Fruit fly (Drosophila melanogaster) Kc167 (cell line): ENCODE measurements around the gene CG45067.

Source experiments
- Myc ChIP-seq: fragments of >200 bp; optimal IDR thresholded peaks from 2 replicates; lab custom pipeline; 2017; ENCODE audit warnings: missing external identifiers
- Sin3A ChIP-seq: fragments of >200 bp; optimal IDR thresholded peaks from 2 replicates; lab custom pipeline; 2018; ENCODE audit warnings: missing external identifiers
- h ChIP-seq: fragments of >200 bp; optimal IDR thresholded peaks from 3 replicates; lab custom pipeline; 2018; ENCODE audit warnings: missing external identifiers
- insv ChIP-seq: fragments of >200 bp; optimal IDR thresholded peaks from 3 replicates; lab custom pipeline; 2018; ENCODE audit warnings: missing external identifiers
- psq ChIP-seq: fragments of >200 bp; optimal IDR thresholded peaks from 2 replicates; lab custom pipeline; 2017; ENCODE audit warnings: missing external identifiers
- ttk ChIP-seq: sonication (Bioruptor generic); optimal IDR thresholded peaks from 2 replicates; lab custom pipeline; 2017; ENCODE audit warnings: missing external identifiers

The CG45067 gene

DNA sequence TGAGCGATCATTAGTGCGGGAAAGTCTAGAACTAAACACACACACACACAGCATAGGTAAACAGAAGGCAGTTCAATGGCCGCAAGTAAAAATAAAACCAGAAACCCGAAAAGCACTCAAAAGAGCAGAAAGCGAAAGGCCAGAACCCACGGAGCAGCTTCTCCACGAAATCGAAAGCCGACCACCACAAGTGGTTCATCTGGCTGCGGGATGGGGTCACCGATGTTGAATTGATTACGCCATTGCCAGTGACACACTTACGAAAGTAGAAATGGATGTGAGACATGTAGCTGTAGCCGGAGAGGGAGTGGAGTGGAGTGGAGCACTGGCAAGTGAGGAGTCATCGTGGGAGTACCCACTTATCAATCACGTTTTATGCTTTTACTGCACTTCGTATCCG is 27.1 kb upstream of the CG45067 start:
- TF ChIP-seq insv (lab: Kevin White, UChicago) = no peak

DNA sequence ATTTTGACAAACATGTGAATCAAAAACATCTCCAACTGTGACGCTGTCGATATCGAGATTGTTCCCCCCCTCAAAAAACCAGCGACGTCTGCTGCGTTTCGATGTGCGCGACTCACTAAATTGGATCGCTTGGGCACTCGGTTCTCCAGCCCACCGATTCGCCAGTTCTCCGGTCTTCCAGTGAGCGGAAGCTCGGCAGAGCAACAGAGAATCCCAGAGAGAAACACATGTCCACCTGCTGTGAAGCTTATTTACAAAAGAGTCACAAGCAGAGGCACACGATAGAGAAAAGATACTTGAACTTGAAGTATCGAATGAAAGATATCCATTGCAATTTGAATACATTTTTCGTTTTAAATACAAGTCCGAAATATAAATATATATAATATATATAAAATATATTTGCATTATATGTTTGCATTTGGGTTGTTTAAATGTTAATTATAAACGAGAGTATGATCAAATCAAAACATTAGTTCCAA is 19.8 kb upstream of the CG45067 start:
- TF ChIP-seq ttk (no peak), Sin3A (no peak), psq (lab: Kevin White, UChicago) (no peak), h (lab: Kevin White, UChicago) (no peak), insv (lab: Kevin White, UChicago) (no peak), Myc (lab: Kevin White, UChicago) (no peak)

DNA sequence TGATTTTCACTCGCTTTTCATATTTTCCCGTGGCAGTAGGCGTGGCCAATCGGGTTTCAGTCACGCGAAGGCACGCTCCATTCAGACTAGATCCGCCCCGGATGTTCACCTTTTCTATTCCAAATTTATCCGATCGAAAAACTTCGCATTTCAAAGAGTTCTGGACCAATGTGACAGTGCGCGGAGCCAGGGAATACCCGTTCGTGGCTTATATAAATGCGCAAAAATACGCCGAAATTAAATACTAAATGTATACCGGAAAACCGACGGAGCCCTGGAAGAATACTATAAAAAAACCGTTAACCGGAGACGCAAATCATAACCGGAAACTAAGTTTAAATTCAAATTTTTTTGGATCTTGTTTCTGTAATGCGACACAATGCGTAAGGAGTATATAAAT is 13.3 kb upstream of the CG45067 start, which contains the start of gene promL:
TSS of gene promL (minus strand) at position 181 of the 400 bp plus-strand sequence.
- TF ChIP-seq h (lab: Kevin White, UChicago) = no peak
- TF ChIP-seq ttk = no peak
- TF ChIP-seq Sin3A = no peak
- TF ChIP-seq insv (lab: Kevin White, UChicago) = no peak
- TF ChIP-seq Myc (lab: Kevin White, UChicago) = no peak
- TF ChIP-seq psq (lab: Kevin White, UChicago) = no peak

DNA sequence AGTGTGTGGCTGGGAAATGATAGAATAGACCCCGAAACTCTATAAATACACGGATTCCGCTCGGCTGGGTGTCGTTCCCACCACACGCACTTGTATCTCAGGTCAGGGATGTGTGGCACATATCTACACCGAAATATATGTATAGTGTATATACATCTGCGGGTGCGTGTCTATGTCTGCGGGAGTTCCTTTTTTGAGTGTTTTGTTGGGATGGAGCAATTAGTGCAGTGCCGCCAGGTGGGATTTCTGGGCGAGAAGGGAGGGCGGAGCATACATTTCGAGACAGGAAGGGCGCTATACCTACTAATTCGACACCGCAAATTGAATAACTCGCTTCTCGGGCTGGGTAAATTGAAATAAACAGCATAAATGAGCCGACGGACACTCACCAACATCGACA is 12.2 kb upstream of the CG45067 start:
- TF ChIP-seq ttk (no peak), insv (lab: Kevin White, UChicago) (no peak), h (lab: Kevin White, UChicago) (no peak), psq (lab: Kevin White, UChicago) (no peak), Myc (lab: Kevin White, UChicago) (no peak), Sin3A (no peak)

DNA sequence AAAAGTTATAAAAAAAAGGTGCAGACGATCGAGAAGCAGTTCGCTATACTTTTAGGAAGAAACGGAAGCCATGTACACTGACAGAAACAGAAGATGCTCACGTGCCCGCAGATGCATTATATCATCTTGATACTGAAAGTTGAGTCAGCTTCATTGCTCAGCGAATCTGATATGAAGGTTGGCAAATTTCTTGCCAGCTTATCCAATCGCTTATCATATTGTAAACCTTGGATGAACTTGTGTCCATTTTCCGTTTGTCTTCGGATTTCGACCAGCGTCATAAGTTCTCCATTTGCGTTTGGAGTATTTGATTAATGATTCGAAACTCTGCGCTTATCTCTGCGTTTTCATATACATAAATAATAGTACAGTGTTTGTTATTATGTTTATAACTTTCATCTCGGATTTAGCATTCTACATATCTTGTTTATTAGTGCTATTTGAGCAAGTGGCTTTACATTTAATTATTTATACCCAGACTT is 11.4 kb upstream of the CG45067 start:
- TF ChIP-seq insv (lab: Kevin White, UChicago) (no peak), Myc (lab: Kevin White, UChicago) (no peak), h (lab: Kevin White, UChicago) (no peak), psq (lab: Kevin White, UChicago) (no peak), ttk (no peak), Sin3A (no peak)

DNA sequence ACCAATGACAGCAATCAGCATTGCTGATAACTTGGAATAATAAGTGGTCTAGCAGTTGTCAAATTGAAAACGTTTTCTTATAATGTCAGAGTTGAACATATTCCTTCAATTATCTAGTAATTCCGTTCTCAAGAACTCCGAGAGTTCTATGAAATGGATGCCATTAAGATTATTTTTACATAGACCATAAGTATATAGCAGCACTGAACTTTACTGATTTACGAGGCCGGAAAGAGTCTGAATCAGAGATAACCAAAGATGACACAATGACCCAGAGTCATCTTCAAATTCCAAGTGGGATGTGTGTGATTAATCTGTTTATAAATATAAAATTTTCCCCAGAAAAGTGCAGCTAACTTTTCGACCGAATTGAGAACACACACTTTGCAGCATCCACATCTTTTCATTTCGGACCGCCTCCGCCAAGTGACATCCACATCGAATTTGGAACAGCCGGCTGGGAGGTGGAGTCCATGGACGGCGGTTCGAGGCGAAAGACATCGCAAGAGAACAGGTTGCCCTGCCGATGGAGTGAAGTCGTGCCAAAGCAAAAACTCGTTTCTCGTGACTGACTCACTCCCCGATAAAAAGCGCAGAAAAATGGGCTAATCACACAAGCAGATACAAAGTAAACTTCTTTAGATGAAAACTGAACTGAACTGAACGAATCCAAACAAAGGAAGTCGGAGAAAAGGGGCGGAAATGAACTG is 10.8 kb upstream of the CG45067 start:
- no peak for TF ChIP-seq h (lab: Kevin White, UChicago)
- no peak for TF ChIP-seq psq (lab: Kevin White, UChicago)
- TF ChIP-seq Myc (lab: Kevin White, UChicago) = no peak
- no peak for TF ChIP-seq insv (lab: Kevin White, UChicago)
- no peak for TF ChIP-seq ttk
- TF ChIP-seq Sin3A = no peak

DNA sequence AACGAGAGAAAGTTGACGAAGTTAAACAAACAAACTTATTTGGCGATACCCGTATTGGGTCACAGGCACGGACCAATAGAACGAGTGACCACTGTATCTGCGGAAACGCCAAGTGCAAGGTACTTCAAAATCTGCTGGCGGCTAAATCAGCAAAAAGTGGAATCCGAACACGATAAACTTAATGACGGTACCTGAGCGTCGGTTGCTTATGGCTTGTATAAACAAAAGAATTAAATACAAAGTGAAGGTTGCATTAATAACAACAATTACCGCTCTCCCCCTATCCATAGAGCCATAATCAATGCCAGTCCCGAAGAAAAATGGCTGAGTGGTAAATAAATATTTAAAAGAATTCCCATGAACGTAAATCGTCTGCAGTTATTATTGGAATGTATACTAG is 10.3 kb upstream of the CG45067 start:
- no peak for TF ChIP-seq psq (lab: Kevin White, UChicago)
- TF ChIP-seq Sin3A = no peak
- no peak for TF ChIP-seq ttk
- no peak for TF ChIP-seq Myc (lab: Kevin White, UChicago)
- no peak for TF ChIP-seq h (lab: Kevin White, UChicago)
- TF ChIP-seq insv (lab: Kevin White, UChicago) = no peak

DNA sequence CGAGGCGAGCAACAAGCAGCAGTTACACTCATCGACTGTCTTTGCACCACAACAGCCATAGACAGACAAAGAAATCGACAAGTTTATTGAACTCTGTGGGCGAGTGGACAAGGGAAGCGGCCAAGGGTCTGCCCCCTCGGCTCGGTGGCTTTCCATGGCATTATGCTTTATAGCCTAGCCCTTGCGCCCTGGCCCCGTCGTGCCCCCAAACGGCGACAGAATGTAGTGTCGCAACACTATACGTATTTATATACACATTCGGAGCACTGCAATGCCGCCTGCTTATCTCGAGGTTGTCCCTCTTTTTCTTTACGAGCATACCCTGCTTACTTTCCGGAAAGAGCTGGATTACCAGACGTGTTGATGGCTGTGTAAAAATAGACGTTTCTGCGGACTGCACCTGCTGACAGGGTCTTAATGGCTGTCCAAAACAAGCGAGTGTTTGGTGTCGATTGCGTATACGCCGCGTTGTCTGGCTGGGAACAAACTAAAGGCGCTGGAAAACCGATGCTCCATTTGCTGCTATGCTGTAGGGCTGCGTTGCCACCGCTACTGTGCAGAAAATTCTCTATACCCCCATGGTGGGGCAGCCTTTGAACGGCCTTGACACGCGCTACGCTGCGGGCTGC is 8.5 kb upstream of the CG45067 start:
- TF ChIP-seq ttk (no peak), insv (lab: Kevin White, UChicago) (no peak), Sin3A (no peak), h (lab: Kevin White, UChicago) (no peak), Myc (lab: Kevin White, UChicago) (no peak), psq (lab: Kevin White, UChicago) (no peak)

DNA sequence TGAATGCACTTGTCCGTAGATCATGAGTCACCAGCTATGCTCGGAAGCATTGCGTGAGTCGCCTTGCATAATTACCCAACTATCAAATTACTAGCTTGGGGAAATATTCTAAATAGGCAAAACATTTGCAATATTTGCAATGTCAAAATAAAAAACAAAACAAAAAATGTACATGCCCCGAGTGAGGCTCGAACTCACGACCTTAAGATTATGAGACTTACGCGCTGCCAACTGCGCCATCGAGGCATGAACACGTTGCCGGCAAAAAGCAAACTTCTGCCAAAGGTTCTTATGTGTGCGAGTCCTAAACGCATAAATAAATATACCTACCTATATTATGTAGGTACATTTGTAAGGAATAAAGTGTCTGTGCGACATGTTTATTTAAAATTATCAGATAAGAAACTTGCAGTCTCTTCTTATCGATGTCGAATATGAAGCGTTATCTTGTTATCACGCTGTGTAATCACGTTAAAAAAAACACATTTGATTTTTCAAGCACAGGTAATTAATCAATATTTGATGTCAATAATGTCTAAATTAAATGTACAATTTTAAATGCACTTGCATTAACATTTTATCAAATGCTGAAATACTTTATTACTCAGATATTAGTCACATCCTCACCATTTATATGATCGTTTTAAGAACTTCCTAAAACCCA is 7.6 kb upstream of the CG45067 start:
- TF ChIP-seq insv (lab: Kevin White, UChicago) = no peak

DNA sequence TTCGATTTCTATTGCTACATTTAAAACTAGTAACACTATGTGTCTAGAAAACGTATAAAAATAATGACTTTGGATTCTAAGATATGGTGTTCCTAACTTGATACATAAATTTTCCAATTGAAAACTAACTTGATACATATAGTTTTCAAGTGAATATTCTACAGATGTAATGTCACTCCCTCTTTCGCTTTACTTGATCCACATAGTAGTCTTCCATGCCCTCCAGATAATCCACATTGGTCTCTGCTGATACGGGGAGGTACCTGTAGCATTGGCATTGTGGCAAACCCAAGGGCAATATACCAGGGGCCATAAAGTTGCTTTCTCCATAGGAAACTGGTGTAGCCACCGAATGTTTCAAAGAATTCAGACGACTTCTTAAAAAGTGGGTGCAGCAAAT is 3.1 kb downstream of the CG45067 start, which contains the start of gene CG45066:
TSS of gene CG45066 (minus strand) at position 101 of the 400 bp plus-strand sequence.
- TF ChIP-seq h (lab: Kevin White, UChicago) (no peak), ttk (no peak), insv (lab: Kevin White, UChicago) (no peak), psq (lab: Kevin White, UChicago) (no peak), Myc (lab: Kevin White, UChicago) (no peak), Sin3A (no peak)

DNA sequence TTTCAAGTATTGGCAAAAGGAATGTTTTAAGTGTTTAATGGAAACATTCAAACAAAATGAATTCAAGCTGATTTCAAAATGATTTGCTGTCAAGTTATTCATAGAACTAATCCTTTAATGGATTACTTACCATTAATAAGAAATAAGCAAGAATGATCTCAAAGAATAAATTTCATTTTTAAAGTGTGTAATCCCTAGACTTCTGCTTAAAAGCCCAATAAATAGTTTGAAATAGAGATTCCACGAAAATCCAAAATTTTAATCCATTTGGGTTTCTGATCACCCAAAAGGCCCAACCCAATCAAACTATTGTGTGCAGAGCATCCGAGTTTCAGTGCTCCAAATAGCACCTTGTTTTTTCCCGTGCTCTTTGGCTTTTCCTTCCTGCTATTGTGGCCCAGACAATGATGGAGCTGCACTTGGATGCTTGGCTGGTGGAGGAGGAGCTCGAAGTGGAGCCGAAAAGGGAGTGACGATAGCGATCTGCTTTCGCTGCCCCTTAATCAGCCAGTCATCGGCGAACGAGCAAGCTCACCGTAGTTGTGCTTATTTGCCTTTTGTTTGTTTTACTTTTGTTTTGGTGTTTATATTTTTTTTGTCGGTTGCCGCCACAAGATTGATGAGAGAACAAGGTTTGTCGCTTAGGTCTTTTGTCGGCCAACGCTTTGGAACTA is 4.7 kb downstream of the CG45067 start:
- TF ChIP-seq Myc (lab: Kevin White, UChicago) (no peak), psq (lab: Kevin White, UChicago) (no peak), ttk (no peak), insv (lab: Kevin White, UChicago) (no peak), Sin3A (no peak), h (lab: Kevin White, UChicago) (no peak)

DNA sequence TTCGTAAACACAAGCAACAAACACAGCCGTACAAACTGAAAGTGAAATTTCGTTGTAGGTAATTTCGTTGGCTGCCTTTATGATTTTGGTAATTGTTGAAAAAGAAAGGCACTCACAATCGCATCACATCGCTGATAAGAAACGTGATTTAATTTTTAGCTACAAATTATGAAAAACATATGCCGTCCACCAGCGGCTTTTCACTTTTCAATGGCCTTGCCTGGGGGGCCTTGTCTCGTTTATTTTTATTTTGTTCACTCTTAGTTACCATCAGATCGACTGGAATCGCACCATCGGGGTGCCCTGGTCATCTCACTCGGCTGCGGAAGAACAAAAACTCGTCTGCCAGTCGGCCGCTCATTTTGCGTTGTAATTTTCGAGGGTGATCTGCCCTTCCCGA is 5.3 kb downstream of the CG45067 start:
- TF ChIP-seq Sin3A (no peak), insv (lab: Kevin White, UChicago) (no peak), psq (lab: Kevin White, UChicago) (no peak), h (lab: Kevin White, UChicago) (no peak), Myc (lab: Kevin White, UChicago) (no peak), ttk (no peak)
